Fruit fly (Drosophila melanogaster): ENCODE measurements around the gene CG14085.

CG14085 gene

DNA sequence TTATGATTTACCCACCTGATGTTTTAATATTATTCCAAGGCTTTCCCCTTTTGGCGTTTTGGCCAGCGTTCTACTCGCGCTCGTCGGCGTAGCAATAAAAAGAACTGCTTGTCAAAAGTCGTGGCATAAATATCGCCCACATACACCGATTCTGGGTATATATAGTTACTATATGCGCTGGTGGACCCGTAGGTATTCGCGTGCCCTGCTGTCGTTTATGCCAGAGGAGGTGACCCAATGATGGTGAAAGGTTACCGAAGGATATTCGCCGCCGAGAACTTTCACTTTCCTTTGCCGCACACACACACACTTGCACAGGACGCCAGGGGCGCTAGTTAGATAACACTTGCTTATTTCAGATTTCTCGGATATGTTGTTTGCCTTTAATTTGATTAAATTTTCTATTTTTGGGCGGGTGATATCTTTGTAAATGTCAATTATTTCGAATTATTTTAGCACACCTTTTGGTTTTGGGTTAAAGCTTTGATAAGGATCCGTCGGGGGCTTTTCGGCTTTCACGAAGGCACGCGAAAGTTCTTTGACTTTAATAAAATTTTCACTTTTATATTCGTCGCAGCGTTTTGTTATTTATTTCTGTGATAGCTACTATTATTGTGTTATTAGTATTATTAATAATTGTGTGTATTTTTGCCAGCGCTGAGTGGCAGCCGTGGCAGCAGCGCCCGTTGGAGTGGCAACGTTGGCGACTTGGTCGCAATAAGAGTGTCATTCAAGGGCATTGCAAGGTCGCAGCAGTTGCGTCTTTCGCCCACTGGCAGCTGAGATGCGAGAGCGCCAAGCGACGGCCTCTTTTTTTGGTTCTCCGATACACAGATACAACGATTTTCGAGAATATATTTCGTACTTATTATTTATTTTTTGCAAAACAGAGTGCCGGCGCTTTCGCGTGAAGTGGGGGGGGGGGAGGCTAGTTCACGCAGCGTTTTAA is 22.6 kb downstream of the CG14085 start:
- TF ChIP-seq CG8478 (optimal IDR thresholded peaks at IDR 0.05) (no peak), CTCF (optimal IDR thresholded peaks at IDR 0.05) (no peak)

DNA sequence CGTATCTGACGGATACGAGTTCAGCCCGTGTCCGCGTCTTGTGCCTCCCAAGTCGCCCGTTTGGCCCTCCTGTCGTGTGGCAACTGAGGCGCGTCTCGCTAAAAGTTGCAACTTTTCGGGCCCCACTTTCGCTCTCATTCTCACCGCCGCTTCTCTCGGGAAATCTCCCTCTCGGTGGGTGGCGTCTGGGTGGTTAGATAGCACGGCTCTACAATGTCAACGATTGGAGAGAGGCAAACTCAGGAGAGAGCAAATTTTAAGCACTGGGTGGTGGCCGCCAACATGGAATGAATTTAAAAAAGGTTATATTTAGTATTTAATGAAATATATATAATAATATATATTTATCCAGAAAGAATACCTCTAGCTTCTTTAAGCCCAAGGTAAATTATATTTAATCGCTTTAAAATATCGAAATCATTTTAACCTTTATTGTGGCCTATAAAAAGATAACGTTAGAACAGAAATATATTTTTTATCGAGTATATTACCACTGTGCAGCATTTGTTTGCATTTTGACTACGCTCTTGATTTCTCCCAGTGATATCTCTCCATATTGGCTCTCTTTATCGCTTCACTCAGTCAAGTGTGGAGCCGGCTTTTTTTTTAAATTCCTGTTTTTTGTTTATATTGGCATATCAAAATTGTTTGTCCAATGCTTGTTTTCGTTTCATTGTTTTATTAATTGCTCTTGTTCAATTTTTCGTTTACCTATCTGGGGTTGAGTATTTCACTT is 23.5 kb downstream of the CG14085 start, which contains the start of gene Gbs-76A:
TSS of gene Gbs-76A (minus strand) at position 327 of the 736 bp plus-strand sequence.
- TF ChIP-seq CTCF (optimal IDR thresholded peaks at IDR 0.05) (no peak), CG8478 (optimal IDR thresholded peaks at IDR 0.05) (no peak)

DNA sequence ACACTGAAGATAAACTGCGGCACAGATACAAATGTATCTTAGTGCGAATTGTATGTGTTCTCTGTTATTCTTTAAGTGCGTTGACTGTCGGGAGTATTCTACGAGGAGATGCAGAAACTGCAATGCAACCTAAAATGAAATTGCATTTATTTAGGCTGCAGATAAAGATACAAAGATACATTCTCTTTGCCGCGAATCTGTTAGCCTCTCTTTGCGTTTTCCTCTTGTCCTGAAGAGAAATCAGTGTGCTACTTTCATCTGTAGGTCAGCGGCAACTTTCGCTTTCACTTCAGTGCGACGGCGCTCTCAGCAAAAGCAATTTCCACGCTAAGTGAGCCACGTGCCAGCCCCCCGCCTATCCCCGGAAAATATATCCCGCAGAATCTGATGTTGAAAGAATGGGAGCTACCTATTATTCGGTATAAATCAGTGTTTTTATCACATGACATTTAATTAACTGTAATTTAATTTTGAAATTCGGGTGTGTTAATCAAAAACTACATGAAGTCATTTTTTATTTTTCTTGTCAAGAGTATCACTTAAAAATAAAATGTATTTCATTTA is 24.1 kb downstream of the CG14085 start:
- TF ChIP-seq CG8478 (optimal IDR thresholded peaks at IDR 0.05) (no peak), CTCF (optimal IDR thresholded peaks at IDR 0.05) (no peak)

DNA sequence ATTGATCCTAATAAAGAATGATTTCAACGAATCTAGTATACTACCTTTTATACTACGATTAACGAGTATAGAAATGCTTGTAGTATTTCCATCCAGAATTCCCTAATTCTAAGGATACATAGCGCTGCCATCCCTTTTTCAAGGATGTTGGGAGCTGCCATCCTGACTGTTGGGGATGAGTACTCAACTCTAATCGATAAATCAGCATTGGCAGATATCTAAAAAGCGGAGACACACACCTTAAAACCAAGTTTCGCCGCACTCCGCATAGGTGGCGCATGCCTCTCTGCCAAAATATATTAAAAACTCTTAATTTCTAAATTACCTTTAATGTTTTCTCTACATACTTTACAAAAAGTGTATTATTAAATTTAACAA is 25.1 kb downstream of the CG14085 start, which contains the start of gene fal:
TSS of gene fal (plus strand) at position 330 of the 378 bp plus-strand sequence.
- peak; percentile 92 to 93 for TF ChIP-seq CTCF (optimal IDR thresholded peaks at IDR 0.05)
- no peak for TF ChIP-seq CG8478 (optimal IDR thresholded peaks at IDR 0.05)

DNA sequence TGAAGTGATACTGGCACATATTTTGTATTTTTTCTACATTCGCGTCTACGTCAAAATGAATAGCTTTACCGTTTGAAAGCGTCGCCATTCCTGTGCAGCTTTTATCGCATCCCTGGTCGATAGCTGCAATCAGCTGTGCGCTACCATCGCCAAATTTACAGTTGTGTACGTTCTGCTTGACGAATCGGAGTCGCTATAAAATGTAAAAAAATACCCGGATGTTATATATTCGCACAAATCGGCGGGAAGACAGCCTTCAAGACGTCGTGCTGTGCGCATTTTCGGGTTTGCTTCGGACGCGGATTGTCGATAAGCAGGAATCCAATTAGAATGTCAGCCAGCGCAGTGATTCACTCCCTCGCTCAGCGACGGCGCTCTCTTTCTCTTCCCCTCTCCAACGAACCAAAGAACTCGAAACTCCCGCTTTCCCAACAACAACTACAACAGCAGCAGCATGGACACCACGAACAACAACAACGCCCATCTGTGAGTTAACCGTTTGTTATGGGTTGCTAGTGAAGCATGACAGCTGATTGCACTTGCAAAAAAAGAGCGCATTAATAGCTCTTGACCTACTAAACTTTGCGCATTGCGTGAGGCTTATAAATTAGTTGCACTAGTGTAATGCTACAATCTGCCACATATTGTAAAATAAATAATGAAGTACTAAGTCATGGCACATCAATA is 25.6 kb downstream of the CG14085 start:
- TF ChIP-seq CG8478 (optimal IDR thresholded peaks at IDR 0.05) (no peak), CTCF (optimal IDR thresholded peaks at IDR 0.05) (no peak)

DNA sequence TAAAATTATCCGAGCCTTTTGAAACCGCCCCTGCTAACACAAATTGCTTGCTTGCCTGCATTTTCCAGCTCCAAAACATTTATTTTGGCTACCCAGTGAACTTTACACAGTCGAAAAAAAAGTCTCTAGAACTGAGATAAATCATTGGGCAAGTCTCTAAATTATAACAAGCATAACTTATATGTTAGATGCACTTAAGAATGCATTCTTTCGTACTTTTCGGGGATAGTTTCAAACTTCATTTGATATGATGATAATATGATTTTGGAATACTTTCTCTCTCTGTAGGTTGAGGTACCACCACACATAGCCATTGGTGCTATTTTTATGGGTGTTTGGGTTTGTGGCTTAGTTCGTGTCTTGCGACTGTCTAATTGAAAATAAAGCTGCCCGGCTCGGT is 45.7 kb downstream of the CG14085 start:
- TF ChIP-seq CTCF (optimal IDR thresholded peaks at IDR 0.05): no peak
- no peak for TF ChIP-seq CG8478 (optimal IDR thresholded peaks at IDR 0.05)

DNA sequence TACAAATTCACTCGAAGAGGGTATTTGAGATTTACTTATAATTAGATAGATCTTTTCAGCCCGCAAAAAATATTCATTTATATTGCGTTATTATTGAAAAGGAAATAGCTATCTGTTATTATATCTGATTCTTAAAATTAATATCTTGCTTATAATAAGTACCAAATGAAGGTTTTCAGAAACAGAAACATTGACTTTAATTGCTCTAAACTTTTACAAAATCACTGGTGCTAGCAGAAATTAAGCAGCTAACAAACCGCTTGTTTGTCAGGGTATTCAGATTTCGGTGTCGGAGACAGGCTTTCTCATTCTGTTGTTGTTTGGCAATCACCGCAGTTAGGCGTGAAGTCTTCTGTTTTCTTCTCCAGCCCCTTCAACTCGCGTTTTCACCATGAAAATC is 47.5 kb downstream of the CG14085 start:
- TF ChIP-seq CG8478 (optimal IDR thresholded peaks at IDR 0.05) (no peak), CTCF (optimal IDR thresholded peaks at IDR 0.05) (no peak)
